Worm (Caenorhabditis elegans): ENCODE data around the gene ztf-20.
A peak's percentile ranks its signal among the peaks of the same experiment; 100 is the strongest.

Gene ztf-20

ce11 chrV:18967479-18968056, 7.6 kb upstream of the ztf-20 start, which contains the start of gene Y39B6A.43 (continued):
- peak; percentile 13 for TF ChIP-seq ceh-28 (tag; optimal IDR thresholded peaks at IDR 0.05)
- TF ChIP-seq zfp-2 (tag; optimal IDR thresholded peaks at IDR 0.05): peak; percentile 81
- peak; percentile 88 for TF ChIP-seq nhr-11 (tag; optimal IDR thresholded peaks at IDR 0.05)
- no peak for TF ChIP-seq sdz-12 (GFP tag; optimal IDR thresholded peaks at IDR 0.05)
- TF ChIP-seq lir-3 (tag; optimal IDR thresholded peaks at IDR 0.05): peak; percentile 24
- TF ChIP-seq nhr-25 (tag; optimal IDR thresholded peaks at IDR 0.05; ENCODE audit: borderline replicate concordance, insufficient read depth): peak; percentile 96
- TF ChIP-seq daf-8 (GFP tag; IDR thresholded peaks at IDR 0.05): no peak
- TF ChIP-seq Y48G9A.11 (GFP tag; IDR thresholded peaks at IDR 0.05): peak; percentile 94
- no peak for TF ChIP-seq R02D3.7 (tag; optimal IDR thresholded peaks at IDR 0.05)
- peak; percentile 24 for TF ChIP-seq gei-8 (GFP tag; optimal IDR thresholded peaks at IDR 0.05)
- TF ChIP-seq lin-15B (tag; optimal IDR thresholded peaks at IDR 0.05): peak; percentile 94
- peak; percentile 98 for TF ChIP-seq mep-1 (tag; optimal IDR thresholded peaks at IDR 0.05)
- TF ChIP-seq snpc-1.2 (GFP tag; IDR thresholded peaks at IDR 0.05): peak; percentile 86
- peak; percentile 81; the same call in 1 of the 2 replicates for TF ChIP-seq F44E2.7 (GFP tag; IDR thresholded peaks at IDR 0.05)
- peak; percentile 99 for TF ChIP-seq dpl-1 (GFP tag; optimal IDR thresholded peaks at IDR 0.05)
- TF ChIP-seq dmd-6 (GFP tag; IDR thresholded peaks at IDR 0.05): peak; percentile 98

ce11 chrV:18957267-18957843, 2.6 kb downstream of the ztf-20 start, which contains the start of gene hrg-10:
TSS of gene hrg-10 (minus strand) at chrV:18957317.
- TF ChIP-seq nhr-28 (tag; optimal IDR thresholded peaks at IDR 0.05) (peak; percentile 41), daf-16 (GFP tag; optimal IDR thresholded peaks at IDR 0.05) (no peak), daf-16 (tag; optimal IDR thresholded peaks at IDR 0.05) (peak; percentile 88), spr-3 (GFP tag; optimal IDR thresholded peaks at IDR 0.05) (no peak), rbr-2 (tag; optimal IDR thresholded peaks at IDR 0.05) (no peak), mep-1 (tag; optimal IDR thresholded peaks at IDR 0.05) (peak; percentile 15), F10B5.3 (tag; optimal IDR thresholded peaks at IDR 0.05) (no peak), dve-1 (tag; optimal IDR thresholded peaks at IDR 0.05; ENCODE audit: insufficient read depth) (peak; percentile 38), nhr-77 (tag; optimal IDR thresholded peaks at IDR 0.05) (peak; percentile 3), lin-39 (tag; optimal IDR thresholded peaks at IDR 0.05) (no peak), dmd-6 (GFP tag; IDR thresholded peaks at IDR 0.05) (peak; percentile 44), pqm-1 (tag; optimal IDR thresholded peaks at IDR 0.05) (peak; percentile 24), nhr-111 (GFP tag; optimal IDR thresholded peaks at IDR 0.05) (no peak)

ce11 chrV:18940826-18941225, 19.1 kb downstream of the ztf-20 start:
- TF ChIP-seq ceh-28 (tag; optimal IDR thresholded peaks at IDR 0.05): peak; percentile 94

- TF ChIP-seq nhr-25 (tag; optimal IDR thresholded peaks at IDR 0.05; ENCODE audit: borderline replicate concordance, insufficient read depth) (no peak), snpc-4 (tag; optimal IDR thresholded peaks at IDR 0.05) (no peak), fkh-10 (GFP tag; optimal IDR thresholded peaks at IDR 0.05) (no peak), snpc-1.2 (GFP tag; IDR thresholded peaks at IDR 0.05) (no peak), dpl-1 (GFP tag; optimal IDR thresholded peaks at IDR 0.05) (no peak), mxl-2 (GFP tag; conservative IDR thresholded peaks at IDR 0.05) (no peak), madf-9 (GFP tag; conservative IDR thresholded peaks at IDR 0.05) (no peak), set-16 (GFP tag; IDR thresholded peaks at IDR 0.05) (no peak), ztf-11 (tag; optimal IDR thresholded peaks at IDR 0.05) (no peak), mdl-1 (tag; optimal IDR thresholded peaks at IDR 0.05) (no peak), pha-4 (GFP tag; IDR thresholded peaks at IDR 0.05) (no peak), pha-4 (tag; optimal IDR thresholded peaks at IDR 0.05) (no peak), dmd-6 (GFP tag; IDR thresholded peaks at IDR 0.05) (no peak), nhr-11 (tag; optimal IDR thresholded peaks at IDR 0.05) (no peak), D1046.2 (GFP tag; IDR thresholded peaks at IDR 0.05) (no peak), spr-1 (tag; optimal IDR thresholded peaks at IDR 0.05) (no peak), hlh-30 (tag; optimal IDR thresholded peaks at IDR 0.05; ENCODE audit: insufficient read depth) (no peak)
Observed at ce11 chrV:18940341-18940740, 19.6 kb downstream of the ztf-20 start, which contains the start of gene Y80D3A.8. TSS of gene Y80D3A.8 (plus strand) at chrV:18940641.

Data from whole organism, L4 larva.